Worm (Caenorhabditis elegans) whole organism, L1 larva: ENCODE data around the gene rps-27.

Source experiments
- C04F5.9 ChIP-seq: sonication (generic microtip); optimal IDR thresholded peaks from 2 replicates; lab custom pipeline; 2016; ENCODE audit warnings: missing genetic modification characterization, missing compliant biosample characterization
- C34B4.2 ChIP-seq: sonication (generic microtip); optimal IDR thresholded peaks from 2 replicates; lab custom pipeline; 2017; ENCODE audit warnings: mild to moderate bottlenecking, missing genetic modification characterization, missing compliant biosample characterization
- F16B12.6 ChIP-seq: fragments of 150-350 bp; optimal IDR thresholded peaks from 2 replicates; lab custom pipeline; 2014; ENCODE audit warnings: missing biosample characterization, missing genetic modification characterization
- alr-1 ChIP-seq: fragments of 200-800 bp; sonication (Bioruptor generic); optimal IDR thresholded peaks from 2 replicates; lab custom pipeline; 2018; ENCODE audit warnings: borderline replicate concordance, mild to moderate bottlenecking, missing genetic modification characterization, missing compliant biosample characterization
- ama-1 ChIP-seq: fragments of 150-350 bp; optimal IDR thresholded peaks from 2 replicates; lab custom pipeline; 2014
- blmp-1 ChIP-seq: fragments of 150-350 bp; optimal IDR thresholded peaks from 2 replicates; lab custom pipeline; 2014; ENCODE audit warnings: missing biosample characterization, missing genetic modification characterization
- ceh-8 ChIP-seq: fragments of 200-800 bp; sonication (Bioruptor generic); optimal IDR thresholded peaks from 2 replicates; lab custom pipeline; 2018; ENCODE audit warnings: mild to moderate bottlenecking, missing genetic modification characterization, moderate library complexity, missing compliant biosample characterization
- ceh-82 ChIP-seq, 3 experiments: fragments of 150-350 bp in 1 of 3; sonication (generic microtip) in 2 of 3; optimal IDR thresholded peaks; 2 replicates each; lab custom pipeline; 2014 to 2017; ENCODE audit warnings: missing biosample characterization in 3 of 3, missing genetic modification characterization in 3 of 3
- ceh-88 ChIP-seq: fragments of 200-800 bp; sonication (Bioruptor generic); IDR thresholded peaks from 2 replicates; pipeline ENCODE4 v1.3.6; 2022; ENCODE audit warnings: missing genetic modification characterization, missing compliant biosample characterization
- ces-1 ChIP-seq: fragments of 150-350 bp; optimal IDR thresholded peaks from 2 replicates; lab custom pipeline; 2014; ENCODE audit warnings: missing biosample characterization, missing genetic modification reagents, missing genetic modification characterization
- dpl-1 ChIP-seq, 3 experiments: fragments of 150-350 bp in 2 of 3; sonication (generic microtip) in 1 of 3; optimal IDR thresholded peaks; 2 replicates each; lab custom pipeline; 2014 to 2017; ENCODE audit warnings: missing biosample characterization in 3 of 3, missing genetic modification characterization in 3 of 3, missing genetic modification reagents in 3 of 3
- efl-1 ChIP-seq, 4 experiments: fragments of 150-350 bp; optimal IDR thresholded peaks in 3 of 4; peaks in 1 of 4; 1 replicate in 1 of 4; 2 replicates in 3 of 4; lab custom pipeline; 2014; ENCODE audit warnings: missing biosample characterization in 2 of 4, missing genetic modification characterization in 2 of 4, missing genetic modification reagents in 2 of 4
- efl-3 ChIP-seq: fragments of 200-800 bp; sonication (Bioruptor generic); optimal IDR thresholded peaks from 2 replicates; lab custom pipeline; 2018; ENCODE audit warnings: mild to moderate bottlenecking, missing genetic modification characterization, missing compliant biosample characterization
- elt-2 ChIP-seq: sonication (generic microtip); optimal IDR thresholded peaks from 2 replicates; lab custom pipeline; 2016; ENCODE audit warnings: missing genetic modification characterization, mild to moderate bottlenecking, inconsistent platforms, missing compliant biosample characterization, missing genetic modification reagents
- fkh-4 ChIP-seq: sonication (generic microtip); optimal IDR thresholded peaks from 2 replicates; lab custom pipeline; 2016; ENCODE audit warnings: missing compliant biosample characterization, missing genetic modification characterization, borderline replicate concordance
- fkh-8 ChIP-seq: sonication (generic microtip); optimal IDR thresholded peaks from 2 replicates; lab custom pipeline; 2016; ENCODE audit warnings: mild to moderate bottlenecking, missing genetic modification characterization, missing compliant biosample characterization
- grh-1 ChIP-seq: fragments of 200-800 bp; sonication (Bioruptor generic); IDR thresholded peaks from 2 replicates; pipeline ENCODE4 v1.3.6; 2022; ENCODE audit warnings: missing genetic modification reagents, missing genetic modification characterization, missing compliant biosample characterization
- irx-1 ChIP-seq: sonication (generic microtip); optimal IDR thresholded peaks from 2 replicates; lab custom pipeline; 2016; ENCODE audit warnings: missing genetic modification characterization, missing compliant biosample characterization
- jun-1 ChIP-seq: fragments of 150-350 bp; optimal IDR thresholded peaks from 2 replicates; lab custom pipeline; 2014; ENCODE audit warnings: missing biosample characterization, missing genetic modification reagents, missing genetic modification characterization
- lin-14 ChIP-seq: fragments of 200-800 bp; sonication (Bioruptor generic); optimal IDR thresholded peaks from 2 replicates; lab custom pipeline; 2018; ENCODE audit warnings: mild to moderate bottlenecking, missing genetic modification characterization, moderate library complexity, missing compliant biosample characterization
- lin-15B ChIP-seq: fragments of 150-350 bp; sonication (generic microtip); optimal IDR thresholded peaks from 3 replicates; lab custom pipeline; 2014; ENCODE audit warnings: missing biosample characterization, missing genetic modification characterization
- mep-1 ChIP-seq: fragments of 150-350 bp; optimal IDR thresholded peaks from 2 replicates; lab custom pipeline; 2014; ENCODE audit warnings: missing biosample characterization, missing genetic modification characterization
- nhr-19 ChIP-seq: fragments of 200-800 bp; sonication (Bioruptor generic); conservative IDR thresholded peaks from 2 replicates; pipeline ENCODE4 v1.3.6; 2022; ENCODE audit warnings: missing genetic modification characterization, missing compliant biosample characterization
- nhr-20 ChIP-seq: sonication (generic microtip); optimal IDR thresholded peaks from 2 replicates; lab custom pipeline; 2016; ENCODE audit warnings: mild to moderate bottlenecking, missing genetic modification characterization, missing compliant biosample characterization
- nhr-77 ChIP-seq: fragments of 150-350 bp; optimal IDR thresholded peaks from 2 replicates; lab custom pipeline; 2014; ENCODE audit warnings: missing biosample characterization, missing genetic modification characterization
- nhr-84 ChIP-seq: sonication (generic microtip); optimal IDR thresholded peaks from 2 replicates; lab custom pipeline; 2017; ENCODE audit warnings: missing biosample characterization, missing genetic modification characterization
- nhr-85 ChIP-seq: sonication (generic microtip); peaks from one replicate; lab custom pipeline; 2016; ENCODE audit warnings: missing genetic modification characterization, inconsistent platforms, missing compliant biosample characterization
- pag-3 ChIP-seq: sonication (generic microtip); optimal IDR thresholded peaks from 2 replicates; lab custom pipeline; 2017; ENCODE audit warnings: missing genetic modification characterization, mild to moderate bottlenecking, missing compliant biosample characterization, antibody characterized with exemption, borderline replicate concordance; ENCODE audit not compliant: insufficient read depth
- pqm-1 ChIP-seq: sonication (generic microtip); optimal IDR thresholded peaks from 3 replicates; lab custom pipeline; 2017; ENCODE audit warnings: missing biosample characterization, missing genetic modification characterization
- skn-1 ChIP-seq: fragments of 150-350 bp; optimal IDR thresholded peaks from 2 replicates; lab custom pipeline; 2014; ENCODE audit warnings: missing biosample characterization, missing genetic modification characterization
- sptf-1 ChIP-seq: fragments of 150-350 bp; optimal IDR thresholded peaks from 2 replicates; lab custom pipeline; 2014; ENCODE audit warnings: missing biosample characterization, missing genetic modification characterization
- tlp-1 ChIP-seq: fragments of 150-350 bp; optimal IDR thresholded peaks from 2 replicates; lab custom pipeline; 2014; ENCODE audit warnings: missing biosample characterization, missing genetic modification characterization
- unc-130 ChIP-seq: fragments of 150-350 bp; optimal IDR thresholded peaks from 2 replicates; lab custom pipeline; 2017; ENCODE audit warnings: missing biosample characterization, missing genetic modification characterization, inconsistent platforms
- unc-62 ChIP-seq: fragments of 150-350 bp; optimal IDR thresholded peaks from 2 replicates; lab custom pipeline; 2014; ENCODE audit warnings: missing biosample characterization, missing genetic modification reagents, missing genetic modification characterization
- unc-98 ChIP-seq: fragments of 200-800 bp; sonication (Bioruptor generic); IDR thresholded peaks from 2 replicates; pipeline ENCODE4 v1.3.6; 2022; ENCODE audit warnings: missing genetic modification characterization, missing compliant biosample characterization
- ztf-11 ChIP-seq, 2 experiments: sonication (generic microtip); optimal IDR thresholded peaks; 2 replicates each; lab custom pipeline; 2016 to 2017; ENCODE audit warnings: missing genetic modification characterization in 2 of 2, missing biosample characterization in 1 of 2, missing compliant biosample characterization in 1 of 2

The rps-27 gene

DNA sequence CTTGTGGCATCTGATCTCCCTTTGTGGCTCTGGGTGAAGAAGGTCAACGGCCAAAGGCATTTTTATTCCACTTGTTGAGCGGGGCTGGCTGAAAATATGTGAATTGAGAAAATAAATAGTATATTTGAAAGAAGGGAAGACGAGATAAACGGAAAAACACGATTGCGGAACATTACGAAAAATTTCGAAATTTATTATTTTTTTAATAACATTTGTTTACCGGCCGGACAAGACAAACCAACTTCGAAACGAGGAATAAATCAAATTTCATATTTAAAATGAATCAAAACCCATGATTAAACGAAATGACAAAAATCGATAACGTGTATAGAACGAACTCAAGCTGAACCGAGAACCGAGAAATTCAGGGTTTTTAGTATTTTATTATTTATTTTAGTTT, at the start of gene rps-27:
Gene rps-27, minus strand, starts transcription at position 101 of the 400 bp plus-strand sequence.
- TF ChIP-seq nhr-77 (no peak), ama-1 (lab: Kevin White, UChicago) (no peak), lin-15B (tag; lab: Kevin White, UChicago) (no peak), fkh-4 (tag; lab: Kevin White, UChicago) (no peak), F16B12.6 (tag; lab: Kevin White, UChicago) (no peak), skn-1 (no peak), C04F5.9 (tag; lab: Kevin White, UChicago) (no peak), jun-1 (tag; lab: Kevin White, UChicago) (no peak), alr-1 (tag; lab: Kevin White, UChicago) (no peak), C34B4.2 (tag; lab: Kevin White, UChicago) (no peak), ces-1 (GFP tag; lab: Kevin White, UChicago) (no peak), pqm-1 (tag; lab: Kevin White, UChicago) (no peak), nhr-19 (no peak), irx-1 (tag; lab: Kevin White, UChicago) (no peak), nhr-20 (tag; lab: Kevin White, UChicago) (no peak), nhr-85 (tag; lab: Kevin White, UChicago) (no peak), tlp-1 (tag; lab: Kevin White, UChicago) (no peak), nhr-84 (tag; lab: Kevin White, UChicago) (no peak)
- TF ChIP-seq, all 84 proteins: peak for 0

DNA sequence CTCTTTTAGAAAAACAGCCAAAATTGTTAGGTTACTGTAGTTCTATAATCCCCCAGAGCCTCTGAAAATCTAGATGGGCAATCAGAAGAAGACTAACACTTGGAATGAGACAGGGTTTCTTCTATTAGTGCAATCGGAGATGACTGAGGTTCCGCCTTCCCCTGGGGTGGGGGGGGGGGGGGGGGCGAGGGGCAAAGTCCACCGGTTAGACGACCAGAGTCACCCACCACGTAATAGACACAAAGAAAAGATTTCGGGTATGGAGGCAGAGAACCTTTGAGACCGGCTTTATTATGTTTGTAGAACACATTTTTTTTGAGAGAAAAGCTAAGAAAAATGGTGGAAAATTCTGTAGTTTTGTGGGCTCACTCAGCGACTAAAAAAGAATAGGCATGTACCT, 48.3 kb upstream of the rps-27 start:
- TF ChIP-seq fkh-8 (tag; lab: Kevin White, UChicago) (no peak), ceh-82 (tag; optimal IDR thresholded peaks at IDR 0.05; lab: Kevin White, UChicago) (no peak), grh-1 (no peak), ztf-11 (tag; optimal IDR thresholded peaks at IDR 0.05; lab: Kevin White, UChicago) (no peak), unc-62 (GFP tag; lab: Kevin White, UChicago) (no peak)

DNA sequence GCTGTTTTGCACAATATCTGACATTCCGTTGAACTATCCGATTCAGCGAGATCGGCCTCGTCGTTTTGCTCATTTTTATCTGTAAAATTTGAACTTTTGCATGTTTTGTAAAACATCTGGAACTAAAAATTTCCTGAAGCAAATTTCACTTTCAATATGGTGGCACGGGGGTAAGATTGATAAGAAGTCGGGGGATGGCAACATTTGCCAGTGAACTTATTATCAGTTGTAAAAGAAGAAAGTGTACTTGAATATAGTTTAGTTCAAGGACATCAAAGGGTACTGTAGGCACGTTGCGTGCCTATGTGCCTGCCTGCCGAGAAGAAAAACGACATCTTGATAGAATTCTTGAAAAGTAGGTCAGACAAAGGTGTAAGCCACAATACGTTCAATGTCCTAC, 47.4 kb upstream of the rps-27 start, which contains the start of gene W03F9.4:
Gene W03F9.4, minus strand, starts transcription at position 79 of the 400 bp plus-strand sequence.
- TF ChIP-seq efl-3 (no peak), tlp-1 (tag; lab: Kevin White, UChicago) (no peak), blmp-1 (tag; lab: Kevin White, UChicago) (peak; percentile 55), nhr-20 (tag; lab: Kevin White, UChicago) (peak; percentile 26), efl-1 (optimal IDR thresholded peaks at IDR 0.05; lab: Kevin White, UChicago) (no peak), efl-1 (GFP tag; optimal IDR thresholded peaks at IDR 0.05 in 1 of 2; lab: Kevin White, UChicago) (peak in 1 of 2 experiments; percentile 28)

DNA sequence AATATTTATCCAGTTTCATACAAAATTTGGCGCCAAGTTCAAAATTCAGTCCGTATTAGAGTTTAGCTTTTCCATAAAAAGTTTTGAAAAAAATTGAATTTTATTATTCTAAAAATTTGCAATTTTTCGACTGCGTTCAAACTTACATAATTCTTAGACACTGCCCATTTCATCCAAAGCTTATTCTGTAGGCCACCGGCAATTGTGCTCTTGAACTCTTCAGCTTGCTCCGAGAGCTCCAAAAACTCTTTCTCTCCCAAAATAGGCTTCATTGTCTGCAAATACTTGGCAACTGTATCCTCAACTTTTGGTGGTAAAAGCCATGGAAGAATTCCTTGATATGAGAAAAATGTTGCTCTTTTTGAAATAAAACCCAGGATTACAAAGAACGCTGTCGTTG, 46.2 kb upstream of the rps-27 start:
- TF ChIP-seq ces-1 (GFP tag; lab: Kevin White, UChicago), result no peak
- no peak for TF ChIP-seq C04F5.9 (tag; lab: Kevin White, UChicago)
- TF ChIP-seq sptf-1 (tag; lab: Kevin White, UChicago), result no peak
- no peak for TF ChIP-seq skn-1
- no peak for TF ChIP-seq nhr-20 (tag; lab: Kevin White, UChicago)
- TF ChIP-seq, all 84 proteins: peak for 0

DNA sequence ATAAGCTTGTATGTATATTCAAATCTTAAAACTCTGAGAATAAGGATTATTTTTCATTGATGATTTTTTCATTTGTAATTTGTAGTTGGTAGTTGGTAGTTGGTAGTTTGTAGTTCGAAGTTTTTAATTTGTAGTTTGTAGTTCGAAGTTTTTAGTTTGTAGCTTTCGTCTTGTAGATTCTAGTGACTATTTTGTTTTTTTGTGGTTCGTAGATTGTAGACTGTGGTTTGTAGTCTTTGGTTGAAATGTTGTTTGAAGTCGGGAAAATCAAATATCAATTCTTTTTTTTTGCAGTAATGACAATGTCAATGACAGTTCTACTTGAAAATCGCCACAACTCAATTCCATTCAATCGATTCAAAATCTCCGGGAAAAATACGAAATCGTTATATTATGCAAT, 41.8 kb upstream of the rps-27 start:
- TF ChIP-seq lin-14 (GFP tag; lab: Kevin White, UChicago), result no peak
- TF ChIP-seq efl-1 (optimal IDR thresholded peaks at IDR 0.05; lab: Kevin White, UChicago), result no peak
- TF ChIP-seq efl-1 (GFP tag; optimal IDR thresholded peaks at IDR 0.05 in 1 of 2; lab: Kevin White, UChicago), result no peak
- TF ChIP-seq dpl-1 (GFP tag; optimal IDR thresholded peaks at IDR 0.05; lab: Kevin White, UChicago), result no peak
- no peak for TF ChIP-seq pag-3 (tag; lab: Kevin White, UChicago)
- TF ChIP-seq ceh-82 (tag; optimal IDR thresholded peaks at IDR 0.05; lab: Kevin White, UChicago), result no peak
- TF ChIP-seq unc-130 (tag; lab: Kevin White, UChicago), result no peak
- no peak for TF ChIP-seq ceh-88 (GFP tag; lab: Robert Waterston, UW)
- TF ChIP-seq mep-1 (tag; lab: Kevin White, UChicago), result no peak
- TF ChIP-seq unc-98 (GFP tag; lab: Robert Waterston, UW), result no peak
- TF ChIP-seq fkh-4 (tag; lab: Kevin White, UChicago), result no peak
- no peak for TF ChIP-seq ztf-11 (tag; optimal IDR thresholded peaks at IDR 0.05; lab: Kevin White, UChicago)
- no peak for TF ChIP-seq skn-1
- no peak for TF ChIP-seq elt-2 (tag; lab: Kevin White, UChicago)
- no peak for TF ChIP-seq fkh-8 (tag; lab: Kevin White, UChicago)
- no peak for TF ChIP-seq ceh-8 (GFP tag; lab: Kevin White, UChicago)
- TF ChIP-seq, all 84 proteins: peak for 0
